Fruit fly (Drosophila melanogaster): ENCODE results near the gene CG13029.

CG13029 gene

dm6 chr3L:16853533-16854386 lies 6.7 kb upstream of the CG13029 start, which contains the start of gene sina:
TSS of gene sina (plus strand) at chr3L:16853751.
- TF ChIP-seq CG1620 (GFP tag; optimal IDR thresholded peaks at IDR 0.05) (peak; percentile 28), toe (GFP tag; optimal IDR thresholded peaks at IDR 0.05) (no peak), Crg-1 (GFP tag; optimal IDR thresholded peaks at IDR 0.05) (peak; percentile 1), bab1 (GFP tag; optimal IDR thresholded peaks at IDR 0.05) (peak; percentile 50), Clk (GFP tag; optimal IDR thresholded peaks at IDR 0.05) (no peak), CG11617 (GFP tag; optimal IDR thresholded peaks at IDR 0.05) (no peak), cic (GFP tag; optimal IDR thresholded peaks at IDR 0.05) (peak; percentile 41), ovo (GFP tag; optimal IDR thresholded peaks at IDR 0.05) (peak; percentile 18), Hr96 (GFP tag; optimal IDR thresholded peaks at IDR 0.05) (no peak), CG14711 (tag; optimal IDR thresholded peaks at IDR 0.05) (peak; percentile 8), CG7045 (GFP tag; optimal IDR thresholded peaks at IDR 0.05) (no peak), Mnt (GFP tag; optimal IDR thresholded peaks at IDR 0.05) (no peak), cnc (optimal IDR thresholded peaks at IDR 0.05) (no peak), CG12768 (GFP tag; optimal IDR thresholded peaks at IDR 0.05) (no peak), kay (GFP tag; ENCODE audit: borderline replicate concordance) (no peak), pad (GFP tag; optimal IDR thresholded peaks at IDR 0.05) (no peak), CG33017 (tag; optimal IDR thresholded peaks at IDR 0.05) (peak; percentile 33), tj (GFP tag; optimal IDR thresholded peaks at IDR 0.05) (peak; percentile 14), CG5204 (GFP tag; optimal IDR thresholded peaks at IDR 0.05) (no peak), CG7101 (tag; optimal IDR thresholded peaks at IDR 0.05) (peak; percentile 25)

DNA sequence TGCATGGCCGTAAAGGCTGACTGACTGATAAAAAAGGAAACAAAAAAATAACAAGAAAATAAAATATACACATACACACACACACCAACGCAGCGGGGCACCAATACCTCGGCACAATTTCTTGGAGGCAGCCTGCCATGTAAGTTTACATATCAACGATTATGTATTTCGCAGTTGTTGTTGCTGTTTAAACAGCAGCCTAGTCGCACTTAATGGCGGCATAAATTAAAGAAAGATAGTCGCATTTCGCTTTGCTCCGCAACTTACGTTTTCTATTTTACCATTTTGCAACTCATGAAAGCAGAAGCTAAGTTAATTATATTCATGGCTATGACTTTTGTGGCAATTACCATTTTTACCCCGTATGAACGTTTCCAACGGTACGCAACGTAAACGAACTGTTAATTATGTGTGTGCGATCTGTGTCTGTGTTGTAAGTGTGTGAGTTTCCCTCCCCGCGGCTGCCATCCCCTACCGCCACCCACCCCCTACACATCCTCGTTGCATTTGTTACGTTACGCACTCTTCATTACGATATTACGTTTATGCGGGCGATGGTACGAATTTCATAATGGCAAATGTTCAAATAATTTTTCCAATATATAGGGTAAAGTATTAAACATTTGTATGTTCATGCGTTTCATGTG lies 5.9 kb upstream of the CG13029 start:
- TF ChIP-seq CG12768 (GFP tag; optimal IDR thresholded peaks at IDR 0.05) (peak; percentile 1), pad (GFP tag; optimal IDR thresholded peaks at IDR 0.05) (peak; percentile 90), CG7101 (tag; optimal IDR thresholded peaks at IDR 0.05) (no peak)

dm6 chr3L:16855287-16855686 lies 5.1 kb upstream of the CG13029 start:
- TF ChIP-seq CG7045 (GFP tag; optimal IDR thresholded peaks at IDR 0.05) (no peak), ovo (GFP tag; optimal IDR thresholded peaks at IDR 0.05) (no peak), CG5204 (GFP tag; optimal IDR thresholded peaks at IDR 0.05) (no peak), CG33017 (tag; optimal IDR thresholded peaks at IDR 0.05) (no peak), cic (GFP tag; optimal IDR thresholded peaks at IDR 0.05) (no peak), CG12768 (GFP tag; optimal IDR thresholded peaks at IDR 0.05) (no peak), pad (GFP tag; optimal IDR thresholded peaks at IDR 0.05) (no peak), Crg-1 (GFP tag; optimal IDR thresholded peaks at IDR 0.05) (no peak), kay (GFP tag; ENCODE audit: borderline replicate concordance) (no peak), tj (GFP tag; optimal IDR thresholded peaks at IDR 0.05) (no peak), Clk (GFP tag; optimal IDR thresholded peaks at IDR 0.05) (no peak)

DNA sequence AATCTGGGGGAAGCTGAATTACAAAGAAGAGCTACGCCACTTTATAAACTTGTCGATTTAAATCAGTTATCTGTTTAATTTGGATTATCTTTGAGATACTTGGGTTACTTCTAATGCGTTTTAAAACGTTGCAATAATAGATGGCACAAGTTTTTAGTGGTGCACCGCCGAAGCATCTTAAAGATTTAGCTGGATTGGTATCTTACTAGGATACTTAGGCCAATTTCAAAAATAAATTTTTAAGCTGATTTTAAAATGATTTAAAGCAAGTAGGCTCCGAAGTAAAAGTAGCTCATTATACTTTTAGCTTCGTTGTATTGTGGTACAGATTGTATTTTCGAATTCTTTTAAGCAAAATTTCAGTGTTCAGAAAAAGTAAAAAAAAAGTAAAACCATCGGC lies 1.6 kb upstream of the CG13029 start, which contains the start of gene sinah:
Gene sinah (plus strand): TSS at position 301 of the 400 bp plus-strand sequence.
- TF ChIP-seq CG12768 (GFP tag; optimal IDR thresholded peaks at IDR 0.05): no peak
- TF ChIP-seq pad (GFP tag; optimal IDR thresholded peaks at IDR 0.05): no peak
- TF ChIP-seq Clk (GFP tag; optimal IDR thresholded peaks at IDR 0.05): no peak
- no peak for TF ChIP-seq ovo (GFP tag; optimal IDR thresholded peaks at IDR 0.05)

DNA sequence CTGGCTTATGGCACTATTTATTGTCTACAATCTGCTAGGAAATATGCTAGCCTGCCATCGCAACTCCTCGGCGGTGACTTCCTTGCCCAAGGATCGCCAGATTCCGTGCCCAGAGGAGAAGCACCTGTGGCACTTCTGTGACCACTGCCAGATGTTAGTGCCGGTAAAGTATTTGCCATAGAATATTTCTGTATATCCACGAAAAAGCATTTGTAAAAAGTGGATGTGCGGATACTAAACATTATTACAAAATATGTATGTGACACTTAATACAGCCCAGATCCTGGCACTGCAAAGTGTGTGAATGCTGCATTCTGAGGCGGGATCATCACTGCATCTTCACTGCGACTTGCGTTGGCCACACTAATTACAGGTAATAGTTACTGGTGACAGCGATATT lies 457 bp downstream of the CG13029 start:
- TF ChIP-seq cic (GFP tag; optimal IDR thresholded peaks at IDR 0.05): no peak

dm6 chr3L:16862284-16862683 lies 1.9 kb downstream of the CG13029 start, which contains the start of gene Rh4:
TSS of gene Rh4 (minus strand) at chr3L:16862517.
- no peak for TF ChIP-seq pad (GFP tag; optimal IDR thresholded peaks at IDR 0.05)
- no peak for TF ChIP-seq Crg-1 (GFP tag; optimal IDR thresholded peaks at IDR 0.05)
- no peak for TF ChIP-seq CG11617 (GFP tag; optimal IDR thresholded peaks at IDR 0.05)
- TF ChIP-seq cnc (optimal IDR thresholded peaks at IDR 0.05): no peak
- TF ChIP-seq CG7045 (GFP tag; optimal IDR thresholded peaks at IDR 0.05): no peak
- TF ChIP-seq bab1 (GFP tag; optimal IDR thresholded peaks at IDR 0.05): no peak
- TF ChIP-seq Clk (GFP tag; optimal IDR thresholded peaks at IDR 0.05): no peak

dm6 chr3L:16862958-16863357 lies 2.5 kb downstream of the CG13029 start, which contains the start of gene CG9951:
TSS of gene CG9951 (plus strand) at chr3L:16863164.
- TF ChIP-seq bab1 (GFP tag; optimal IDR thresholded peaks at IDR 0.05) (peak; percentile 6), CG7101 (tag; optimal IDR thresholded peaks at IDR 0.05) (no peak)
